Fruit fly (Drosophila melanogaster): ENCODE measurements around the gene CG2310.

CG2310 gene

DNA sequence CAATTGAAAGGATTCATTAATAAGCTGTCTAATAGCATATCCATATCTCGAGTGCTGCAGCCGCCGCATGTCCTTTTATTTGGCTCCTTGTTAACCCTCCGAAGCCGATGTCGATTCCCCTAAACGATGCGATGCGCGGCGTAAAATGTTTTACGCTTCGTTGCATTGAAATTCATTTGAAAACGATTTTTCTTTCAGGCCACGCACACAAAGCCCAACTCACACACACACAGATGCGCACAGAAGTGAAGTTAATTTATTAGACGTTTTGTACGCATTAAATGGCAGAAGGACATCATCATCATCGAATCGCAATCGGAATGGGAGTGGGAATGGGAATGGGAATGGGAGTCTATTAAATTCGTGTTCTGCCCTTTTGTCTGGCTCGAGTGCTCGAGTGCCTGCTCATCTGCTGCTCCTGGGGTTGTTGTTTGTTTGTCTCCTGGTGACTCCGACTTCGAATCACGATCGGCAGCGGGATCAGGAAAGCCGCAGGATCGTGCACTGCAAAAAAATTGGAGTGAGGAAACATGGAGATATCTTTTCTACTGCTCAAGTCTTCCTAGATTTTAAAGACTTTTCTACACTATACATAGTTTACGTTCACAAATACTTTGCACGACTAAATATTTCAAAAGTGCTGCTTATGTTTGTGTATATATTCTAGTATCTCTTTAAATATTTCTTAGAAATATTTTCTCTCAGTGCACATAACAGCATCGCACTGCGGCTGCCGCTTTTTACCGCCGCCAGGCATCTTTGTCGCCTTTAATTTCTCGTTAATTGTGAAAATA lies 47.8 kb upstream of the CG2310 start (continued):
- TF ChIP-seq sc (optimal IDR thresholded peaks at IDR 0.05), result no peak
- TF ChIP-seq sc (GFP tag; optimal IDR thresholded peaks at IDR 0.05), result peak; percentile 19
- TF ChIP-seq Kr (GFP tag; optimal IDR thresholded peaks at IDR 0.05), result no peak
- TF ChIP-seq zfh1 (GFP tag; IDR thresholded peaks at IDR 0.05), result 0 out of 3 replicates have a peak, but pooled peaks have one; percentile 42
- peak; percentile 17 for TF ChIP-seq unpg (GFP tag; optimal IDR thresholded peaks at IDR 0.05)
- TF ChIP-seq fd64A (GFP tag; optimal IDR thresholded peaks at IDR 0.05), result no peak
- no peak for TF ChIP-seq Hmx (GFP tag; optimal IDR thresholded peaks at IDR 0.05)
- TF ChIP-seq CG11247 (GFP tag; IDR thresholded peaks at IDR 0.05), result no peak
- TF ChIP-seq ab (GFP tag; optimal IDR thresholded peaks at IDR 0.05), result no peak
- no peak for TF ChIP-seq CG8290 (GFP tag; optimal IDR thresholded peaks at IDR 0.05)
- TF ChIP-seq CG8290 (tag; optimal IDR thresholded peaks at IDR 0.05), result no peak
- TF ChIP-seq slbo (GFP tag; IDR thresholded peaks at IDR 0.05), result no peak
- TF ChIP-seq CG10462 (GFP tag; optimal IDR thresholded peaks at IDR 0.05), result no peak
- no peak for TF ChIP-seq Ptx1 (GFP tag; IDR thresholded peaks at IDR 0.05)
- TF ChIP-seq CG34422 (GFP tag; IDR thresholded peaks at IDR 0.05), result no peak
- TF ChIP-seq CG34224 (GFP tag; IDR thresholded peaks at IDR 0.05; ENCODE audit: partially characterized antibody), result no peak
- no peak for TF ChIP-seq CG7928 (GFP tag; optimal IDR thresholded peaks at IDR 0.05)
- no peak for TF ChIP-seq CG3281 (GFP tag; optimal IDR thresholded peaks at IDR 0.05)
- no peak for TF ChIP-seq Dip2 (GFP tag; IDR thresholded peaks at IDR 0.05)
- no peak for TF ChIP-seq mirr (GFP tag; optimal IDR thresholded peaks at IDR 0.05)
- TF ChIP-seq CG8924 (tag; optimal IDR thresholded peaks at IDR 0.05), result peak; percentile 41
- TF ChIP-seq ac (GFP tag; optimal IDR thresholded peaks at IDR 0.05), result peak; percentile 40
- TF ChIP-seq Myb (GFP tag; optimal IDR thresholded peaks at IDR 0.05), result no peak
- TF ChIP-seq CG12219 (GFP tag; optimal IDR thresholded peaks at IDR 0.05), result no peak
- peak; percentile 4 for TF ChIP-seq CG12236 (GFP tag; optimal IDR thresholded peaks at IDR 0.05)
- no peak for TF ChIP-seq CG9437 (GFP tag; optimal IDR thresholded peaks at IDR 0.05)
- TF ChIP-seq CG10543 (GFP tag; optimal IDR thresholded peaks at IDR 0.05), result no peak
- TF ChIP-seq Dll (GFP tag; IDR thresholded peaks at IDR 0.05; ENCODE audit: partially characterized antibody), result no peak
- TF ChIP-seq Antp (GFP tag; optimal IDR thresholded peaks at IDR 0.05), result no peak
- TF ChIP-seq Asciz (GFP tag; optimal IDR thresholded peaks at IDR 0.05), result no peak
- TF ChIP-seq pnt (GFP tag; optimal IDR thresholded peaks at IDR 0.05), result peak; percentile 8
- TF ChIP-seq da (GFP tag; optimal IDR thresholded peaks at IDR 0.05), result no peak
- TF ChIP-seq CG7987 (GFP tag; optimal IDR thresholded peaks at IDR 0.05), result no peak
- TF ChIP-seq CG12391 (tag; optimal IDR thresholded peaks at IDR 0.05), result peak; percentile 41
- TF ChIP-seq fd3F (GFP tag; optimal IDR thresholded peaks at IDR 0.05), result no peak
- TF ChIP-seq CG13123 (GFP tag; optimal IDR thresholded peaks at IDR 0.05), result no peak
- TF ChIP-seq Doc3 (GFP tag; IDR thresholded peaks at IDR 0.05; ENCODE audit: partially characterized antibody), result no peak
- no peak for TF ChIP-seq gro (GFP tag; optimal IDR thresholded peaks at IDR 0.05)
- TF ChIP-seq wek (GFP tag; optimal IDR thresholded peaks at IDR 0.05), result no peak
- no peak for TF ChIP-seq Hey (tag; optimal IDR thresholded peaks at IDR 0.05)
- TF ChIP-seq BEAF-32 (GFP tag; optimal IDR thresholded peaks at IDR 0.05), result no peak
- no peak for TF ChIP-seq cas (GFP tag; IDR thresholded peaks at IDR 0.05)
- peak; percentile 86 for TF ChIP-seq zf30C (GFP tag; optimal IDR thresholded peaks at IDR 0.05)
- TF ChIP-seq al (GFP tag; IDR thresholded peaks at IDR 0.05), result no peak
- TF ChIP-seq gsb (GFP tag; IDR thresholded peaks at IDR 0.05), result no peak
- no peak for TF ChIP-seq dan (GFP tag; IDR thresholded peaks at IDR 0.05)
- no peak for TF ChIP-seq eyg (GFP tag; optimal IDR thresholded peaks at IDR 0.05)
- TF ChIP-seq CG31441 (GFP tag; IDR thresholded peaks at IDR 0.05), result peak; percentile 54
- TF ChIP-seq CG10267 (tag; optimal IDR thresholded peaks at IDR 0.05), result peak; percentile 57
- TF ChIP-seq cg (GFP tag; optimal IDR thresholded peaks at IDR 0.05), result peak; percentile 51
- TF ChIP-seq CG1603 (tag; optimal IDR thresholded peaks at IDR 0.05), result peak; percentile 4
